Worm (Caenorhabditis elegans) whole organism, mixed stage, embryonic: ENCODE data around the gene F46E10.2.

ENCODE experiments used
- M03D4.4 ChIP-seq: sonication (generic microtip); optimal IDR thresholded peaks from 2 replicates; lab custom pipeline; 2017; ENCODE audit warnings: mild to moderate bottlenecking, missing genetic modification characterization, missing compliant biosample characterization
- blmp-1 ChIP-seq: fragments of 150-350 bp; optimal IDR thresholded peaks from 2 replicates; lab custom pipeline; 2014; ENCODE audit warnings: missing biosample characterization, missing genetic modification characterization
- ces-1 ChIP-seq: fragments of 150-350 bp; optimal IDR thresholded peaks from 2 replicates; lab custom pipeline; 2014; ENCODE audit warnings: missing biosample characterization, missing genetic modification reagents, missing genetic modification characterization
- cnd-1 ChIP-seq: fragments of 200-800 bp; sonication (Bioruptor generic); optimal IDR thresholded peaks from 2 replicates; lab custom pipeline; 2018; ENCODE audit warnings: mild to moderate bottlenecking, missing genetic modification characterization, missing compliant biosample characterization
- elt-1 ChIP-seq: sonication (generic microtip); optimal IDR thresholded peaks from 2 replicates; lab custom pipeline; 2017; ENCODE audit warnings: missing genetic modification characterization, mild to moderate bottlenecking, missing compliant biosample characterization, antibody characterized with exemption, moderate library complexity, borderline replicate concordance; ENCODE audit not compliant: insufficient read depth
- hlh-1 ChIP-seq: fragments of 150-350 bp; optimal IDR thresholded peaks from 2 replicates; lab custom pipeline; 2014; ENCODE audit warnings: missing biosample characterization, missing genetic modification reagents, missing genetic modification characterization
- mep-1 ChIP-seq: fragments of 150-350 bp; optimal IDR thresholded peaks from 2 replicates; lab custom pipeline; 2017; ENCODE audit warnings: missing biosample characterization, missing genetic modification reagents, missing genetic modification characterization, inconsistent platforms
- snpc-4 ChIP-seq: fragments of 150-350 bp; optimal IDR thresholded peaks from 2 replicates; lab custom pipeline; 2014; ENCODE audit warnings: missing biosample characterization, missing genetic modification characterization
- unc-62 ChIP-seq: fragments of 150-350 bp; optimal IDR thresholded peaks from 2 replicates; lab custom pipeline; 2014; ENCODE audit warnings: missing biosample characterization, missing genetic modification reagents, missing genetic modification characterization
- ztf-11 ChIP-seq: fragments of 150-350 bp; optimal IDR thresholded peaks from 2 replicates; lab custom pipeline; 2014; ENCODE audit warnings: missing biosample characterization, missing genetic modification characterization

DNA sequence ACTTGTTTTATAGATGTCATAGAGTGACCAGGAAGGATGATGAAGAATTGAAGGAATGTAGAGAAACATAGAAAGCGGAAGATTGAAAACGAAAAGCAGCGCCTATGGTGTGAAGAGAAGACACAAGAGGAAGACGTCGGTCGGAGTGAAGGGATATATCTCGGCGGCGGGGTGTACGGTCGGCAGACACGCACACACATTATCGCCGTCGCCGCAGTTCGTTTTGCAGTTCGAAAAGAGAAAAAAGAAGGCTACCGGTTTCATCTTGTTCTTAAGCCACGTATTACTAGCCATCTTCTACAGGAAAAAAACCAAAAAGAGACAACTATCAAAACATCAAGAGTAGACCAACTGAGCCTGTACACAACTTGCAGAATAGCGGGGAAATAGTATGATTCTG is 6.9 kb upstream of the F46E10.2 start:
- no peak for TF ChIP-seq M03D4.4 (tag; lab: Kevin White, UChicago)
- TF ChIP-seq blmp-1, result no peak
- TF ChIP-seq ztf-11 (tag; lab: Kevin White, UChicago), result no peak
- no peak for TF ChIP-seq mep-1 (tag; lab: Kevin White, UChicago)
- no peak for TF ChIP-seq unc-62 (GFP tag; lab: Kevin White, UChicago)
- no peak for TF ChIP-seq ces-1
- TF ChIP-seq snpc-4, result no peak
- TF ChIP-seq elt-1 (tag; lab: Kevin White, UChicago), result no peak
- no peak for TF ChIP-seq hlh-1 (tag; lab: Kevin White, UChicago)
- TF ChIP-seq cnd-1, result no peak
